Fruit fly (Drosophila melanogaster): ENCODE results near the gene CG11504.

The CG11504 gene

dm6 chr3R:30021559-30022451, 24.1 kb downstream of the CG11504 start, which contains the start of gene Mgat2 (continued):
- TF ChIP-seq inv (GFP tag; IDR thresholded peaks at IDR 0.05; ENCODE audit: partially characterized antibody): peak; percentile 74
- TF ChIP-seq CG3726 (GFP tag; IDR thresholded peaks at IDR 0.05): no peak
- TF ChIP-seq cad (GFP tag; optimal IDR thresholded peaks at IDR 0.05): no peak
- TF ChIP-seq lilli (GFP tag; optimal IDR thresholded peaks at IDR 0.05): no peak
- no peak for TF ChIP-seq Lhr (GFP tag; optimal IDR thresholded peaks at IDR 0.05)
- TF ChIP-seq CG10209 (GFP tag; optimal IDR thresholded peaks at IDR 0.05): no peak
- no peak for TF ChIP-seq wor (GFP tag; IDR thresholded peaks at IDR 0.05)
- TF ChIP-seq CG14710 (tag; optimal IDR thresholded peaks at IDR 0.05): peak; percentile 19
- TF ChIP-seq CG33213 (GFP tag; optimal IDR thresholded peaks at IDR 0.05): peak; percentile 5
- TF ChIP-seq CG6813 (GFP tag; optimal IDR thresholded peaks at IDR 0.05): peak; percentile 55
- TF ChIP-seq jumu (GFP tag; optimal IDR thresholded peaks at IDR 0.05): no peak
- no peak for TF ChIP-seq gsb (GFP tag; IDR thresholded peaks at IDR 0.05)
- TF ChIP-seq hkb (optimal IDR thresholded peaks at IDR 0.05): no peak
- TF ChIP-seq hkb (GFP tag; IDR thresholded peaks at IDR 0.05): peak; percentile 60; the same call in 1 of the 2 replicates
- no peak for TF ChIP-seq CG4820 (GFP tag; optimal IDR thresholded peaks at IDR 0.05)
- peak; percentile 63 for TF ChIP-seq CG6254 (GFP tag; optimal IDR thresholded peaks at IDR 0.05)
- TF ChIP-seq CG6765 (GFP tag; optimal IDR thresholded peaks at IDR 0.05): peak; percentile 28
- TF ChIP-seq CG3995 (GFP tag; optimal IDR thresholded peaks at IDR 0.05): peak; percentile 3
- no peak for TF ChIP-seq Ets97D (GFP tag; optimal IDR thresholded peaks at IDR 0.05)
- no peak for TF ChIP-seq CG2678 (tag; optimal IDR thresholded peaks at IDR 0.05)
- TF ChIP-seq pros (GFP tag; optimal IDR thresholded peaks at IDR 0.05): peak; percentile 62
- TF ChIP-seq CG15011 (GFP tag; optimal IDR thresholded peaks at IDR 0.05): no peak
- no peak for TF ChIP-seq CG14050 (GFP tag; IDR thresholded peaks at IDR 0.05)
- no peak for TF ChIP-seq lmd (GFP tag; IDR thresholded peaks at IDR 0.05)
- TF ChIP-seq Ets65A (GFP tag): peak; percentile 87
- no peak for TF ChIP-seq wdn (GFP tag; IDR thresholded peaks at IDR 0.05)
- peak; percentile 86 for TF ChIP-seq bbx (GFP tag; IDR thresholded peaks at IDR 0.05; ENCODE audit: partially characterized antibody)
- peak; percentile 21; the same call in 1 of the 2 replicates for TF ChIP-seq CG32532 (GFP tag; IDR thresholded peaks at IDR 0.05)
- TF ChIP-seq CG8388 (GFP tag; optimal IDR thresholded peaks at IDR 0.05): peak; percentile 10
- TF ChIP-seq sr (GFP tag; IDR thresholded peaks at IDR 0.05): 0 out of 3 replicates have a peak, but pooled peaks have one; percentile 35
- no peak for TF ChIP-seq Mrtf (GFP tag; IDR thresholded peaks at IDR 0.05)
- TF ChIP-seq HLH3B (GFP tag; IDR thresholded peaks at IDR 0.05): no peak
- TF ChIP-seq dysf (GFP tag; IDR thresholded peaks at IDR 0.05): no peak
- no peak for TF ChIP-seq CG4424 (GFP tag; optimal IDR thresholded peaks at IDR 0.05)
- no peak for TF ChIP-seq p53 (GFP tag; optimal IDR thresholded peaks at IDR 0.05)
- TF ChIP-seq Adf1 (GFP tag; IDR thresholded peaks at IDR 0.05): peak; percentile 61; the same call in 1 of the 2 replicates
- peak; percentile 82 for TF ChIP-seq sd (tag; optimal IDR thresholded peaks at IDR 0.05)
- no peak for TF ChIP-seq CG15269 (tag; optimal IDR thresholded peaks at IDR 0.05)
- TF ChIP-seq Hr51 (GFP tag; optimal IDR thresholded peaks at IDR 0.05): no peak
- peak; percentile 31 for TF ChIP-seq Hand (GFP tag; optimal IDR thresholded peaks at IDR 0.05)
- TF ChIP-seq dan (GFP tag; IDR thresholded peaks at IDR 0.05): no peak
- peak; percentile 24 for TF ChIP-seq pzg (GFP tag; optimal IDR thresholded peaks at IDR 0.05)
- TF ChIP-seq CG2129 (GFP tag; IDR thresholded peaks at IDR 0.05; ENCODE audit: partially characterized antibody): peak; percentile 80
- no peak for TF ChIP-seq Taf1 (GFP tag; IDR thresholded peaks at IDR 0.05)
- no peak for TF ChIP-seq CG12299 (tag; optimal IDR thresholded peaks at IDR 0.05)
- peak; percentile 33 for TF ChIP-seq gsb-n (tag; optimal IDR thresholded peaks at IDR 0.05)
- no peak for TF ChIP-seq sc (optimal IDR thresholded peaks at IDR 0.05)
- TF ChIP-seq sc (GFP tag; optimal IDR thresholded peaks at IDR 0.05): no peak
- TF ChIP-seq prd (optimal IDR thresholded peaks at IDR 0.05): no peak
- TF ChIP-seq prd (GFP tag; IDR thresholded peaks at IDR 0.05): no peak
